Worm (Caenorhabditis elegans) whole organism, young adult: Measurements from ENCODE around the gene spch-1.

ENCODE experiments used
- B0035.1 ChIP-seq: sonication (generic microtip); optimal IDR thresholded peaks from 2 replicates; lab custom pipeline; 2016; ENCODE audit warnings: missing genetic modification characterization, mild to moderate bottlenecking, missing compliant biosample characterization, missing genotype, missing genetic modification reagents
- B0261.1 ChIP-seq: sonication (generic microtip); optimal IDR thresholded peaks from 2 replicates; lab custom pipeline; 2016; ENCODE audit warnings: mild to moderate bottlenecking, missing genetic modification characterization, moderate library complexity, missing compliant biosample characterization
- F10E7.11 ChIP-seq: sonication (generic microtip); optimal IDR thresholded peaks from 2 replicates; lab custom pipeline; 2017; ENCODE audit warnings: mild to moderate bottlenecking, missing genetic modification characterization, moderate library complexity, missing compliant biosample characterization
- F33H1.4 ChIP-seq: fragments of 200-800 bp; sonication (Bioruptor generic); IDR thresholded peaks from 2 replicates; pipeline ENCODE4 v1.3.6; 2022; ENCODE audit warnings: missing genetic modification reagents, missing genetic modification characterization, missing compliant biosample characterization
- F39B2.1 ChIP-seq: fragments of 200-800 bp; sonication (Bioruptor generic); IDR thresholded peaks from 2 replicates; pipeline ENCODE4 v1.3.6; 2022; ENCODE audit warnings: missing genetic modification reagents, missing genetic modification characterization, missing compliant biosample characterization
- F55B11.4 ChIP-seq: sonication (generic microtip); optimal IDR thresholded peaks from 2 replicates; lab custom pipeline; 2016; ENCODE audit warnings: missing compliant biosample characterization, missing genetic modification characterization, borderline replicate concordance; ENCODE audit not compliant: insufficient read depth
- F57A8.1 ChIP-seq: fragments of 200-800 bp; sonication (Bioruptor generic); optimal IDR thresholded peaks from 2 replicates; lab custom pipeline; 2018; ENCODE audit warnings: mild to moderate bottlenecking, missing genetic modification characterization, moderate library complexity, missing compliant biosample characterization
- K11D2.4 ChIP-seq: fragments of 200-800 bp; sonication (Bioruptor generic); IDR thresholded peaks from 2 replicates; pipeline ENCODE4 v1.3.6; 2022; ENCODE audit warnings: missing genetic modification reagents, missing genetic modification characterization, missing compliant biosample characterization
- Y53F4B.3 ChIP-seq: fragments of 200-800 bp; sonication (Bioruptor generic); IDR thresholded peaks from 2 replicates; pipeline ENCODE4 v1.3.6; 2022; ENCODE audit warnings: missing genetic modification reagents, missing genetic modification characterization, missing compliant biosample characterization
- Y53G8AR.9 ChIP-seq: fragments of 200-800 bp; sonication (Bioruptor generic); conservative IDR thresholded peaks from 2 replicates; pipeline ENCODE4 v1.3.6; 2022; ENCODE audit warnings: missing genetic modification reagents, missing genetic modification characterization, missing compliant biosample characterization
- akir-1 ChIP-seq: fragments of 200-800 bp; sonication (Bioruptor generic); optimal IDR thresholded peaks from 2 replicates; lab custom pipeline; 2018; ENCODE audit warnings: mild to moderate bottlenecking, missing genetic modification characterization, moderate library complexity, missing compliant biosample characterization
- attf-6 ChIP-seq: fragments of 200-800 bp; sonication (Bioruptor generic); IDR thresholded peaks from 2 replicates; pipeline ENCODE4 v1.3.6; 2022; ENCODE audit warnings: missing genetic modification reagents, missing genetic modification characterization, missing compliant biosample characterization
- cebp-2 ChIP-seq: fragments of 200-800 bp; sonication (Bioruptor generic); IDR thresholded peaks from 2 replicates; pipeline ENCODE4 v1.3.6; 2022; ENCODE audit warnings: missing genetic modification characterization, missing compliant biosample characterization
- ceh-40 ChIP-seq: fragments of 200-800 bp; sonication (Bioruptor generic); IDR thresholded peaks from 2 replicates; pipeline ENCODE4 v1.3.6; 2022; ENCODE audit warnings: missing genetic modification characterization, missing compliant biosample characterization
- ceh-79 ChIP-seq: sonication (generic microtip); optimal IDR thresholded peaks from 2 replicates; lab custom pipeline; 2017; ENCODE audit warnings: mild to moderate bottlenecking, missing genetic modification characterization, missing compliant biosample characterization
- ceh-91 ChIP-seq: fragments of 200-800 bp; sonication (Bioruptor generic); IDR thresholded peaks from 2 replicates; pipeline ENCODE4 v1.3.6; 2022; ENCODE audit warnings: missing genetic modification reagents, missing genetic modification characterization, missing compliant biosample characterization
- chd-7 ChIP-seq: sonication (generic microtip); optimal IDR thresholded peaks from 2 replicates; lab custom pipeline; 2016; ENCODE audit warnings: mild to moderate bottlenecking, missing genetic modification characterization, moderate library complexity, missing compliant biosample characterization
- gei-17 ChIP-seq: fragments of 200-800 bp; sonication (Bioruptor generic); optimal IDR thresholded peaks from 2 replicates; lab custom pipeline; 2018; ENCODE audit warnings: mild to moderate bottlenecking, missing genetic modification characterization, missing compliant biosample characterization
- hlh-26 ChIP-seq: fragments of 200-800 bp; sonication (Bioruptor generic); conservative IDR thresholded peaks from 2 replicates; pipeline ENCODE4 v1.3.6; 2022; ENCODE audit warnings: missing genetic modification reagents, missing genetic modification characterization, missing compliant biosample characterization
- let-607 ChIP-seq, 2 experiments: fragments of 200-800 bp in 1 of 2; sonication (Bioruptor generic) in 1 of 2; sonication (generic microtip) in 1 of 2; optimal IDR thresholded peaks; 2 replicates each; lab custom pipeline; 2016 to 2018; ENCODE audit warnings: mild to moderate bottlenecking in 2 of 2, missing compliant biosample characterization in 2 of 2, missing genetic modification characterization in 2 of 2, moderate library complexity in 2 of 2, missing genotype in 1 of 2
- lin-26 ChIP-seq: fragments of 200-800 bp; sonication (Bioruptor generic); IDR thresholded peaks from 2 replicates; pipeline ENCODE4 v1.3.6; 2022; ENCODE audit warnings: missing genetic modification reagents, missing genetic modification characterization, missing compliant biosample characterization
- madf-8 ChIP-seq: fragments of 200-800 bp; sonication (Bioruptor generic); conservative IDR thresholded peaks from 2 replicates; pipeline ENCODE4 v1.3.6; 2022; ENCODE audit warnings: missing genetic modification reagents, missing genetic modification characterization, missing compliant biosample characterization
- mcd-1 ChIP-seq: fragments of 200-800 bp; sonication (Bioruptor generic); IDR thresholded peaks from 2 replicates; pipeline ENCODE4 v1.3.6; 2022; ENCODE audit warnings: missing genetic modification reagents, missing genetic modification characterization, missing compliant biosample characterization
- mes-4 ChIP-seq: sonication (generic microtip); optimal IDR thresholded peaks from 2 replicates; lab custom pipeline; 2016; ENCODE audit warnings: missing genotype, missing genetic modification characterization, missing compliant biosample characterization
- nfya-1 ChIP-seq: sonication (generic microtip); optimal IDR thresholded peaks from 2 replicates; lab custom pipeline; 2017; ENCODE audit warnings: antibody characterized with exemption, missing compliant biosample characterization, missing genetic modification characterization, borderline replicate concordance; ENCODE audit not compliant: insufficient read depth
- nfyb-1 ChIP-seq: fragments of 200-800 bp; sonication (Bioruptor generic); IDR thresholded peaks from 2 replicates; pipeline ENCODE4 v1.3.6; 2022; ENCODE audit warnings: missing genetic modification reagents, missing genetic modification characterization, missing compliant biosample characterization
- nhr-120 ChIP-seq: fragments of 200-800 bp; sonication (Bioruptor generic); IDR thresholded peaks from 2 replicates; pipeline ENCODE4 v1.3.6; 2022; ENCODE audit warnings: missing genetic modification characterization, missing compliant biosample characterization
- snpc-1.1 ChIP-seq: sonication (generic microtip); optimal IDR thresholded peaks from 2 replicates; lab custom pipeline; 2017; ENCODE audit warnings: missing genetic modification characterization, mild to moderate bottlenecking, missing compliant biosample characterization, antibody characterized with exemption, moderate library complexity, missing genotype, missing genetic modification reagents; ENCODE audit not compliant: insufficient read depth
- snpc-4 ChIP-seq, 5 experiments: fragments of 150-350 bp in 1 of 5; sonication (generic microtip) in 4 of 5; optimal IDR thresholded peaks; 2 replicates each; lab custom pipeline; 2014 to 2018; ENCODE audit warnings: missing genetic modification characterization in 5 of 5, missing biosample characterization in 3 of 5, antibody characterized with exemption in 2 of 5, mild to moderate bottlenecking in 2 of 5, missing compliant biosample characterization in 2 of 5, missing genotype in 2 of 5, moderate library complexity in 2 of 5, missing genetic modification reagents in 1 of 5
- tbp1 ChIP-seq: fragments of 200-800 bp; sonication (Bioruptor generic); optimal IDR thresholded peaks from 2 replicates; lab custom pipeline; 2018; ENCODE audit warnings: mild to moderate bottlenecking, missing genetic modification characterization, missing compliant biosample characterization
- tbx-9 ChIP-seq: sonication (generic microtip); optimal IDR thresholded peaks from 2 replicates; lab custom pipeline; 2016; ENCODE audit warnings: borderline replicate concordance, missing genetic modification characterization, inconsistent platforms, missing compliant biosample characterization
- xnd-1 ChIP-seq: sonication (generic microtip); optimal IDR thresholded peaks from 2 replicates; lab custom pipeline; 2016; ENCODE audit warnings: missing genotype, missing genetic modification reagents, missing genetic modification characterization, missing compliant biosample characterization
- zim-3 ChIP-seq: sonication (generic microtip); optimal IDR thresholded peaks from 2 replicates; lab custom pipeline; 2017; ENCODE audit warnings: mild to moderate bottlenecking, missing genetic modification characterization, moderate library complexity, missing compliant biosample characterization
- ztf-25 ChIP-seq: fragments of 200-800 bp; sonication (Bioruptor generic); IDR thresholded peaks from 2 replicates; pipeline ENCODE4 v1.3.6; 2022; ENCODE audit warnings: missing genetic modification reagents, missing genetic modification characterization, missing compliant biosample characterization
- ztf-28 ChIP-seq: fragments of 200-800 bp; sonication (Bioruptor generic); IDR thresholded peaks from 2 replicates; pipeline ENCODE4 v1.3.6; 2022; ENCODE audit warnings: missing genetic modification reagents, missing genetic modification characterization, missing compliant biosample characterization

spch-1 gene

ce11 chrIV:10150552-10151004, 39.2 kb upstream of the spch-1 start, which contains the start of gene tsp-12:
Gene tsp-12 (minus strand): TSS chrIV:10150602.
- no peak for TF ChIP-seq xnd-1 (tag; lab: Kevin White, UChicago)
- TF ChIP-seq B0261.1 (tag; lab: Kevin White, UChicago) = no peak
- no peak for TF ChIP-seq zim-3 (tag; lab: Kevin White, UChicago)
- no peak for TF ChIP-seq F39B2.1
- no peak for TF ChIP-seq attf-6 (GFP tag; lab: Robert Waterston, UW)
- no peak for TF ChIP-seq F55B11.4
- TF ChIP-seq madf-8 (GFP tag; lab: Robert Waterston, UW) = no peak
- TF ChIP-seq F33H1.4 = no peak
- TF ChIP-seq ztf-25 (GFP tag; lab: Robert Waterston, UW) = no peak

ce11 chrIV:10148938-10149337, 37.6 kb upstream of the spch-1 start, which contains the start of gene pigs-1:
Gene pigs-1 (minus strand): TSS chrIV:10149038.
- no peak for TF ChIP-seq mes-4
- no peak for TF ChIP-seq ceh-91 (GFP tag; lab: Robert Waterston, UW)
- no peak for TF ChIP-seq Y53F4B.3 (GFP tag; lab: Robert Waterston, UW)
- TF ChIP-seq mcd-1 = no peak
- TF ChIP-seq B0035.1 = no peak
- TF ChIP-seq ztf-28 (GFP tag; lab: Robert Waterston, UW) = no peak
- TF ChIP-seq hlh-26 = no peak
- no peak for TF ChIP-seq cebp-2 (GFP tag; lab: Robert Waterston, UW)
- TF ChIP-seq tbx-9 (tag; lab: Kevin White, UChicago) = no peak
- TF ChIP-seq let-607 (tag; optimal IDR thresholded peaks at IDR 0.05; lab: Kevin White, UChicago) = no peak
- TF ChIP-seq snpc-4 (GFP tag; optimal IDR thresholded peaks at IDR 0.05; lab: Kevin White, UChicago) = no peak
- no peak for TF ChIP-seq snpc-4 (tag; optimal IDR thresholded peaks at IDR 0.05; lab: Kevin White, UChicago)
- TF ChIP-seq nfyb-1 (GFP tag; lab: Robert Waterston, UW) = no peak
- no peak for TF ChIP-seq F39B2.1
- TF ChIP-seq F10E7.11 = no peak

- TF ChIP-seq akir-1 (GFP tag; lab: Kevin White, UChicago) = no peak
- no peak for TF ChIP-seq ceh-79 (tag; lab: Kevin White, UChicago)
- TF ChIP-seq B0261.1 (tag; lab: Kevin White, UChicago) = no peak
- TF ChIP-seq F57A8.1 = no peak
- TF ChIP-seq nhr-120 (GFP tag; lab: Robert Waterston, UW) = no peak
- no peak for TF ChIP-seq chd-7 (tag; lab: Kevin White, UChicago)
- TF ChIP-seq mes-4 = no peak
- TF ChIP-seq gei-17 (GFP tag; lab: Kevin White, UChicago) = no peak
- TF ChIP-seq snpc-1.1 (tag; lab: Kevin White, UChicago) = no peak
- no peak for TF ChIP-seq lin-26
- TF ChIP-seq Y53G8AR.9 = no peak
- TF ChIP-seq K11D2.4 (GFP tag; lab: Robert Waterston, UW) = no peak
- TF ChIP-seq tbp1 (GFP tag; lab: Kevin White, UChicago) = no peak
- no peak for TF ChIP-seq ceh-40
- no peak for TF ChIP-seq nfya-1 (tag; lab: Kevin White, UChicago)
These were observed 35.5 kb upstream of the spch-1 start, which contains the start of gene T14G10.8 for ce11 chrIV:10146885-10147284. Gene T14G10.8 (minus strand): TSS chrIV:10146985.
